Worm (Caenorhabditis elegans) whole organism, mixed stage, embryonic: ENCODE data around the gene str-30.
A peak's percentile ranks its signal among the peaks of the same experiment; 100 is the strongest.

Source experiments
- M03D4.4 ChIP-seq: sonication (generic microtip); optimal IDR thresholded peaks from 2 replicates; lab custom pipeline; 2017; ENCODE audit warnings: mild to moderate bottlenecking, missing genetic modification characterization, missing compliant biosample characterization
- bed-3 ChIP-seq: fragments of 200-800 bp; sonication (Bioruptor generic); optimal IDR thresholded peaks from 3 replicates; lab custom pipeline; 2018; ENCODE audit warnings: mild to moderate bottlenecking, missing genetic modification characterization, moderate library complexity, missing compliant biosample characterization
- blmp-1 ChIP-seq: fragments of 150-350 bp; optimal IDR thresholded peaks from 2 replicates; lab custom pipeline; 2014; ENCODE audit warnings: missing biosample characterization, missing genetic modification characterization
- ceh-39 ChIP-seq: fragments of 150-350 bp; optimal IDR thresholded peaks from 2 replicates; lab custom pipeline; 2014; ENCODE audit warnings: missing biosample characterization, missing genetic modification characterization
- ceh-43 ChIP-seq: fragments of 200-800 bp; sonication (Bioruptor generic); optimal IDR thresholded peaks from 2 replicates; lab custom pipeline; 2018; ENCODE audit warnings: mild to moderate bottlenecking, missing genetic modification characterization, moderate library complexity, missing compliant biosample characterization
- cnd-1 ChIP-seq: fragments of 200-800 bp; sonication (Bioruptor generic); optimal IDR thresholded peaks from 2 replicates; lab custom pipeline; 2018; ENCODE audit warnings: mild to moderate bottlenecking, missing genetic modification characterization, missing compliant biosample characterization
- drap-1 ChIP-seq: fragments of 200-800 bp; sonication (Bioruptor generic); optimal IDR thresholded peaks from 3 replicates; lab custom pipeline; 2018; ENCODE audit warnings: mild to moderate bottlenecking, missing genetic modification characterization, missing compliant biosample characterization
- elt-1 ChIP-seq: sonication (generic microtip); optimal IDR thresholded peaks from 2 replicates; lab custom pipeline; 2017; ENCODE audit warnings: missing genetic modification characterization, mild to moderate bottlenecking, missing compliant biosample characterization, antibody characterized with exemption, moderate library complexity, borderline replicate concordance; ENCODE audit not compliant: insufficient read depth
- elt-3 ChIP-seq: fragments of 150-350 bp; optimal IDR thresholded peaks from 2 replicates; lab custom pipeline; 2014; ENCODE audit warnings: missing biosample characterization, missing genetic modification characterization
- flh-1 ChIP-seq: fragments of 200-800 bp; sonication (Bioruptor generic); optimal IDR thresholded peaks from 2 replicates; lab custom pipeline; 2018; ENCODE audit warnings: mild to moderate bottlenecking, missing genetic modification characterization, moderate library complexity, missing compliant biosample characterization
- ham-2 ChIP-seq: fragments of 200-800 bp; sonication (Bioruptor generic); optimal IDR thresholded peaks from 2 replicates; lab custom pipeline; 2018; ENCODE audit warnings: mild to moderate bottlenecking, missing genetic modification characterization, missing compliant biosample characterization
- hlh-1 ChIP-seq: fragments of 150-350 bp; optimal IDR thresholded peaks from 2 replicates; lab custom pipeline; 2014; ENCODE audit warnings: missing biosample characterization, missing genetic modification reagents, missing genetic modification characterization
- lin-13 ChIP-seq: fragments of 150-350 bp; optimal IDR thresholded peaks from 2 replicates; lab custom pipeline; 2014; ENCODE audit warnings: missing biosample characterization, missing genetic modification characterization
- lsy-2 ChIP-seq: fragments of 150-350 bp; optimal IDR thresholded peaks from 2 replicates; lab custom pipeline; 2014; ENCODE audit warnings: missing biosample characterization, missing genetic modification characterization
- mab-5 ChIP-seq: fragments of 150-350 bp; optimal IDR thresholded peaks from 2 replicates; lab custom pipeline; 2014; ENCODE audit warnings: missing biosample characterization, missing genetic modification characterization
- mep-1 ChIP-seq: fragments of 150-350 bp; optimal IDR thresholded peaks from 2 replicates; lab custom pipeline; 2017; ENCODE audit warnings: missing biosample characterization, missing genetic modification reagents, missing genetic modification characterization, inconsistent platforms
- mls-2 ChIP-seq: sonication (generic microtip); optimal IDR thresholded peaks from 2 replicates; lab custom pipeline; 2016; ENCODE audit warnings: mild to moderate bottlenecking, missing genetic modification characterization, moderate library complexity, missing compliant biosample characterization
- nhr-12 ChIP-seq: fragments of 150-350 bp; optimal IDR thresholded peaks from 2 replicates; lab custom pipeline; 2014; ENCODE audit warnings: missing biosample characterization, missing genetic modification characterization
- nhr-2 ChIP-seq: fragments of 150-350 bp; optimal IDR thresholded peaks from 2 replicates; lab custom pipeline; 2014; ENCODE audit warnings: missing biosample characterization, missing genetic modification characterization
- nhr-237 ChIP-seq: fragments of 150-350 bp; optimal IDR thresholded peaks from 2 replicates; lab custom pipeline; 2014; ENCODE audit warnings: missing biosample characterization, missing genetic modification characterization
- nhr-28 ChIP-seq: fragments of 150-350 bp; optimal IDR thresholded peaks from 2 replicates; lab custom pipeline; 2014; ENCODE audit warnings: missing biosample characterization, missing genetic modification characterization
- nhr-76 ChIP-seq: sonication (generic microtip); optimal IDR thresholded peaks from 2 replicates; lab custom pipeline; 2017; ENCODE audit warnings: missing biosample characterization, missing genetic modification characterization
- pha-4 ChIP-seq: fragments of 150-350 bp; optimal IDR thresholded peaks from 2 replicates; lab custom pipeline; 2018; ENCODE audit warnings: missing biosample characterization, missing genetic modification reagents, missing genetic modification characterization
- sem-2 ChIP-seq: fragments of 200-800 bp; sonication (Bioruptor generic); optimal IDR thresholded peaks from 2 replicates; lab custom pipeline; 2018; ENCODE audit warnings: mild to moderate bottlenecking, missing genetic modification characterization, missing compliant biosample characterization
- snpc-4 ChIP-seq: fragments of 150-350 bp; optimal IDR thresholded peaks from 2 replicates; lab custom pipeline; 2014; ENCODE audit warnings: missing biosample characterization, missing genetic modification characterization
- sptf-1 ChIP-seq: sonication (generic microtip); optimal IDR thresholded peaks from 2 replicates; lab custom pipeline; 2017; ENCODE audit warnings: mild to moderate bottlenecking, missing genetic modification characterization, moderate library complexity, missing compliant biosample characterization
- tbx-8 ChIP-seq: fragments of 200-800 bp; sonication (Bioruptor generic); optimal IDR thresholded peaks from 2 replicates; lab custom pipeline; 2018; ENCODE audit warnings: mild to moderate bottlenecking, missing genetic modification characterization, moderate library complexity, missing compliant biosample characterization
- unc-39 ChIP-seq: fragments of 150-350 bp; optimal IDR thresholded peaks from 2 replicates; lab custom pipeline; 2014; ENCODE audit warnings: missing biosample characterization, missing genetic modification characterization
- unc-62 ChIP-seq: fragments of 150-350 bp; optimal IDR thresholded peaks from 2 replicates; lab custom pipeline; 2014; ENCODE audit warnings: missing biosample characterization, missing genetic modification reagents, missing genetic modification characterization
- zip-8 ChIP-seq: fragments of 150-350 bp; optimal IDR thresholded peaks from 2 replicates; lab custom pipeline; 2014; ENCODE audit warnings: missing biosample characterization, missing genetic modification characterization

The str-30 gene

DNA sequence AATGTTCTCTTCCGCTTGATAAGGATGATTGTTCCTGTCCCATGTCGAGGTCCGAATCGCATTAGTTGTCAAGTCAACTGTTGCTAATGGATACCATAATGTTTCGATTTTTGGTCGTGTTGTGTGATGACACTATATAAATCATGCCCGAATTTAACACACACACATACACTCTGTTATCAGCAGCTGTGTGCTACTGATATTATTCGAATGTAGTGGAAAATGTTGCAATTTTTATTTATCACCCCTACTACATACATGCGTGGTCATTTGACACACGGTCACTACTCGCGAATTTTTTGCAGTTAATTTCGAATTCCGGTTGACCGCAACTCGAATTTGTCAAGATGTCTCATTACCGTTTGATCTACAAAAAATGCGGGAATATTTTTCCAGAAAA, 32.3 kb upstream of the str-30 start:
- TF ChIP-seq unc-39 (no peak), flh-1 (GFP tag; lab: Kevin White, UChicago) (no peak)

DNA sequence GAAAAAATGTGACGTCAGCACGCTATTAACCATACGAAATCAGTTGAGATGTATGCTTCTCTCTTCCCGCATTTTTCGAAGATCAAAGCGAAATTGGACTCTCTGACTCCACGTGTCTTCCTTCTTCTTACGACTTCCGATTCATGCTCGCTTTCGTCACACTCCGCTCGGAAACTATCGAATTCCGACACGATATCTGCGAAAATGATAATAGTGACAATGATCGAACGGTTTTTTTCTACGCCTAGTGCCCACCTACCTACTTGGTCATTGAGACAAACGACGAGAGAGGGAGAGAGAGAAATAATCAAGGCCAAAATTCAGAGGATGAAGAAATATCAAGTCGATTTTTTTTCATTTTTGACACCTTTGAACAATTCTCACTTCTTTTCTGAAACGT, 31.2 kb upstream of the str-30 start:
- TF ChIP-seq M03D4.4 (tag; lab: Kevin White, UChicago) (no peak), lin-13 (tag; lab: Kevin White, UChicago) (no peak), lsy-2 (tag; lab: Kevin White, UChicago) (no peak), flh-1 (GFP tag; lab: Kevin White, UChicago) (no peak), unc-62 (GFP tag; lab: Kevin White, UChicago) (no peak), nhr-12 (tag; lab: Kevin White, UChicago) (no peak), pha-4 (no peak), sptf-1 (no peak), snpc-4 (no peak), mls-2 (tag; lab: Kevin White, UChicago) (no peak), ceh-43 (GFP tag; lab: Kevin White, UChicago) (no peak), mab-5 (no peak), bed-3 (GFP tag; lab: Kevin White, UChicago) (no peak), nhr-28 (tag; lab: Kevin White, UChicago) (no peak), nhr-237 (tag; lab: Kevin White, UChicago) (no peak), elt-3 (no peak), sem-2 (GFP tag; lab: Kevin White, UChicago) (no peak)

DNA sequence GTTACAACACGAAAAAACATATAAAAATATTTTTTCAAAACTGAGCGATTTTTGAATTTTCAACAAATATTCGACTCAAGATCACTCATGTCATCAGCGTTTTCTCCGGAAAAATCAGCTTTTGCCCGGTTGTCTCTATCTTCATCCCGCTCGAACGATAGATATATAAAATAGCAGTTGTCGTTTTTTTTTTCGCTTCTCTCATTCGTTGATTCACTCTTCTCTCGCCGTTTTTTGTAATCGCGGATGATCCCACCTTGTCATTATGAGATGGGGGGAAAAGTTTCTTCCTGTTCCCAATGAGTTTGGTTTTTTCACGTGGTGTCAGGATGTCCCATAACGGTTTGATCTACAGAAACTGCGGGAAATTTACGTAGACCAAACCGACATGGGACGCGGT, 29.6 kb upstream of the str-30 start:
- TF ChIP-seq hlh-1 (tag; lab: Kevin White, UChicago) = peak; percentile 52
- TF ChIP-seq snpc-4 = no peak

DNA sequence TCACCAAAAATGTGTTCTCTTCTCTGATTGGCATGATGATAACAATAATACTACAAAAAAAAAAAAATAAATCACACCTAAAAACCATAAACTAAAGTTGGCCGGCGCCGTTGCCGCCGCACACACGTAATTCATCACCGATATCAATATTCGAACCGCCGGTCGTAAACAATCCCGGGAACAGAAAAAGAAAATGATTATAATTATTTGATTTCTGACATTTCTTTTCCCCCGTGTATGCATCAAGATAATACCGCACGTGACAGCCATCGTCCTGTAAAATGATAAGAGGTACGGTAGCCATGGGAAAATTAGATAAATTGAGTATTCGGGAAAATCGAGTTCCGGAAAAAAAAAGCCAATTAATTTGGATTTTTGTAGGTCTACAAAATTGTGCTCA, 27.8 kb upstream of the str-30 start:
- TF ChIP-seq tbx-8 (GFP tag; lab: Kevin White, UChicago) = no peak
- TF ChIP-seq nhr-237 (tag; lab: Kevin White, UChicago) = no peak
- TF ChIP-seq ceh-39 = no peak
- no peak for TF ChIP-seq blmp-1

DNA sequence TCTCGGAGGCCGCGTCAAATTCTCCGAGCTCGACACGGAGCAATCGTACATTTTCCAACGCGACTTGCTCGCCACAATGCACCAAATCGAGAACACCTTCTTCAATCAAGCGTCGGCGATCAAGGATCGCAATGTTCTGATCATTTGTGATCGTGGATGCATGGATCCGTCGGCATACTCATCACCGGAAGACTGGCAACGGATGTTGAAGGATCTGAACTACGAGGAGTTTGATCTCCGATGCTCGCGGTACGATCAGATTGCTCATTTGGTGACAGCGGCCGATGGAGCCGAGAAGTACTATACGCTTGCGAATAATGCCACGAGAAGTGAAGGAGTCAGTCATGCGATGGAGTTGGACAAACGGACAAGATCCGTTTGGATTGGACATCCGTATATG, 26.4 kb upstream of the str-30 start:
- TF ChIP-seq cnd-1 (tag; lab: Kevin White, UChicago) = no peak
- TF ChIP-seq unc-39 = no peak
- TF ChIP-seq ceh-43 (GFP tag; lab: Kevin White, UChicago) = no peak
- TF ChIP-seq ham-2 (GFP tag; lab: Kevin White, UChicago) = no peak
- TF ChIP-seq drap-1 (GFP tag; lab: Kevin White, UChicago) = no peak
- no peak for TF ChIP-seq M03D4.4 (tag; lab: Kevin White, UChicago)
- TF ChIP-seq ceh-39 = no peak
- no peak for TF ChIP-seq unc-62 (GFP tag; lab: Kevin White, UChicago)
- TF ChIP-seq nhr-76 = no peak
- no peak for TF ChIP-seq zip-8 (tag; lab: Kevin White, UChicago)
- no peak for TF ChIP-seq lin-13 (tag; lab: Kevin White, UChicago)
- no peak for TF ChIP-seq blmp-1
- TF ChIP-seq sem-2 (GFP tag; lab: Kevin White, UChicago) = no peak
- TF ChIP-seq bed-3 (GFP tag; lab: Kevin White, UChicago) = no peak
- TF ChIP-seq nhr-237 (tag; lab: Kevin White, UChicago) = no peak
- TF ChIP-seq elt-1 = no peak
- no peak for TF ChIP-seq lsy-2 (tag; lab: Kevin White, UChicago)
- TF ChIP-seq mls-2 (tag; lab: Kevin White, UChicago) = no peak
- no peak for TF ChIP-seq mep-1
- no peak for TF ChIP-seq nhr-2 (tag; lab: Kevin White, UChicago)

DNA sequence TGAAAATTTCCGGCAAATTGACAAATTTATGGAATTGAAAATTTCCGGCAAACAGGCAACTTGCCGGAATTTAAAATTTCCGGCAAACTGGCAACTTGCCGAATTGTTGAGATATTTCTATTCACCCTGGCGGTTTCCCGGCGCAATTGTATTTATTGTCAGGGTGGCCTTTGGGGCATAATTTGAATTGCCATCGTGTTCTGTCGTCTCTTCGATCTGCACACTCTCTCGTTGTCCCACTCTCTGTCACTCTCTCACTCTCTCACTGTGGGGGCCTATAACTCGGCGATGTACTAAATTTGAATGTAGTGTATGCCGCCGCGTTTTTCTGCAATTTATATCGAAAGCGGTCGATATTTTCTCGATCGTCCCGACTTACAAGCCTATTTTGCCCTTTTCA, 21.9 kb upstream of the str-30 start:
- TF ChIP-seq nhr-28 (tag; lab: Kevin White, UChicago) (no peak), pha-4 (peak; percentile 2), nhr-12 (tag; lab: Kevin White, UChicago) (no peak), unc-39 (no peak), hlh-1 (tag; lab: Kevin White, UChicago) (no peak), nhr-76 (no peak), sptf-1 (no peak)
